Worm (Caenorhabditis elegans) whole organism, mixed stage, embryonic: ENCODE data around the gene T16G12.12.

Experiments
- lsy-2 ChIP-seq: fragments of 150-350 bp; optimal IDR thresholded peaks from 2 replicates; lab custom pipeline; 2014; ENCODE audit warnings: missing biosample characterization, missing genetic modification characterization
- unc-62 ChIP-seq: fragments of 150-350 bp; optimal IDR thresholded peaks from 2 replicates; lab custom pipeline; 2014; ENCODE audit warnings: missing biosample characterization, missing genetic modification reagents, missing genetic modification characterization

DNA sequence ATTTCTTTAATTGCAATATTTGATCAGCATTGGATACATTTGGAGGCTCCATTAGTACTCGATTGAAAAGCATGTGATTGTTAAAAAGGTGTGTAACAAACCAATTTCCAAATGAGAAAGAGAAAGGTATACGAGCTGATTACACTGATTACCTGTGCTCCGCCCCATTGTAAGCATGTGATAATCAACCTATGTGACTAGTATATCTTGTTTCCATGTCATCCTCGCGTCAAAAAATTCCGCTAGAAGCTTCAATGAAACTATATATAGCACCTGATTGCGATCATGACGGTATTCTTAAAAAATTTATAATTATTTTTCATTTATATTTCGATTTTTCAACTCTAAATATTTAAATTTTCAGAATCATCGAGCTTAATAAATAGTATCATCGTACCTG, 22.9 kb upstream of the T16G12.12 start, which contains the start of gene M04D8.4:
- TF ChIP-seq lsy-2 (tag; lab: Kevin White, UChicago) (no peak), unc-62 (GFP tag; lab: Kevin White, UChicago) (no peak)
